Worm (Caenorhabditis elegans): ENCODE measurements around the gene Y42H9B.3.

ce11 chrIV:8023861-8024260 lies 11.6 kb upstream of the Y42H9B.3 start:
- TF ChIP-seq klf-2 (GFP tag; conservative IDR thresholded peaks at IDR 0.05): no peak
- no peak for TF ChIP-seq T22C8.4 (GFP tag; IDR thresholded peaks at IDR 0.05)
